Fruit fly (Drosophila melanogaster) Kc167 (cell line): ENCODE data around the gene PolA1.

Experiments used
- h ChIP-seq: fragments of >200 bp; optimal IDR thresholded peaks from 3 replicates; lab custom pipeline; 2018; ENCODE audit warnings: missing external identifiers
- insv ChIP-seq: fragments of >200 bp; optimal IDR thresholded peaks from 3 replicates; lab custom pipeline; 2018; ENCODE audit warnings: missing external identifiers
- psq ChIP-seq: fragments of >200 bp; optimal IDR thresholded peaks from 2 replicates; lab custom pipeline; 2017; ENCODE audit warnings: missing external identifiers

DNA sequence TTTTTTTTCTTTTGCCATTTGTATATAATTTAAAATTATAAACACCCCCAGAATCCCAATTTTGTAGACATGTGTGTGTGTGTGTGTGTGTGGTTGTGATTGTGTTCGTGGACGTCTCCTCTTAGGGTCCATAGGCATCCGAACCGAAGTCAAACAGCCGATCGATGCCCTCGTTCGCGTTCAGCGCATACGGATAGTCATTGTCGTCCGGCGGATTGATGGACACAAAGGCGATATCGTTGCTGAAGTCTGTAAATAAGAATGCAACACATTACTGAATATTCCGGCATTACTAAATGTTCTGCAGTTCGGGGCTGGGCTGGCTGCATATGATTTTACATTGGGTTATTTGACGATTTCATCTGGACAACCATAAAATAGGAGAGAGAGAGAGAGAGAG lies 50.1 kb downstream of the PolA1 start:
- TF ChIP-seq h (lab: Kevin White, UChicago) (no peak), psq (lab: Kevin White, UChicago) (no peak), insv (lab: Kevin White, UChicago) (no peak)
